Worm (Caenorhabditis elegans): ENCODE results near the gene ugt-39.

ugt-39 gene

ce11 chrV:7198403-7198802 is 41.5 kb downstream of the ugt-39 start (continued):
- TF ChIP-seq aly-2 (tag; optimal IDR thresholded peaks at IDR 0.05): peak; percentile 59
- TF ChIP-seq nhr-76 (tag; optimal IDR thresholded peaks at IDR 0.05): no peak
- TF ChIP-seq xbp-1 (tag; optimal IDR thresholded peaks at IDR 0.05): no peak
- peak; percentile 66 for TF ChIP-seq elt-2 (tag; optimal IDR thresholded peaks at IDR 0.05)
- no peak for TF ChIP-seq unc-130 (tag; optimal IDR thresholded peaks at IDR 0.05)
- TF ChIP-seq C04F5.9 (tag; optimal IDR thresholded peaks at IDR 0.05): no peak
- TF ChIP-seq sup-37 (GFP tag; optimal IDR thresholded peaks at IDR 0.05): no peak
- no peak for TF ChIP-seq zip-4 (GFP tag; optimal IDR thresholded peaks at IDR 0.05)
- no peak for TF ChIP-seq pag-3 (tag; optimal IDR thresholded peaks at IDR 0.05; ENCODE audit: borderline replicate concordance, insufficient read depth)
- TF ChIP-seq sox-4 (tag; optimal IDR thresholded peaks at IDR 0.05): no peak
- no peak for TF ChIP-seq ets-5 (GFP tag; IDR thresholded peaks at IDR 0.05)
- TF ChIP-seq ama-1 (optimal IDR thresholded peaks at IDR 0.05): peak; percentile 81
- TF ChIP-seq mdl-1 (tag; optimal IDR thresholded peaks at IDR 0.05): no peak
- TF ChIP-seq pqm-1 (tag; optimal IDR thresholded peaks at IDR 0.05): no peak
- TF ChIP-seq egl-27 (tag; optimal IDR thresholded peaks at IDR 0.05): no peak
- TF ChIP-seq unc-98 (GFP tag; IDR thresholded peaks at IDR 0.05): no peak
- TF ChIP-seq fkh-10 (GFP tag; optimal IDR thresholded peaks at IDR 0.05): no peak
- no peak for TF ChIP-seq nhr-11 (tag; optimal IDR thresholded peaks at IDR 0.05)
- no peak for TF ChIP-seq ceh-82 (tag; optimal IDR thresholded peaks at IDR 0.05)
- TF ChIP-seq vab-15 (tag; optimal IDR thresholded peaks at IDR 0.05): no peak
- no peak for TF ChIP-seq ceh-88 (GFP tag; IDR thresholded peaks at IDR 0.05)
- no peak for TF ChIP-seq ces-1 (GFP tag; optimal IDR thresholded peaks at IDR 0.05)
- TF ChIP-seq aha-1 (tag; optimal IDR thresholded peaks at IDR 0.05): no peak
- no peak for TF ChIP-seq nhr-84 (tag; optimal IDR thresholded peaks at IDR 0.05)
- no peak for TF ChIP-seq isw-1 (GFP tag; IDR thresholded peaks at IDR 0.05)
- TF ChIP-seq lin-35 (GFP tag; optimal IDR thresholded peaks at IDR 0.05): peak in 1 of 2 experiments; percentile 31
- TF ChIP-seq dpl-1 (GFP tag; optimal IDR thresholded peaks at IDR 0.05): no peak
- TF ChIP-seq ceh-63 (GFP tag; optimal IDR thresholded peaks at IDR 0.05): no peak
- TF ChIP-seq mep-1 (tag; optimal IDR thresholded peaks at IDR 0.05): no peak
- peak; percentile 13 for TF ChIP-seq nhr-90 (tag; optimal IDR thresholded peaks at IDR 0.05; ENCODE audit: poor library complexity)
- no peak for TF ChIP-seq grh-1 (GFP tag; IDR thresholded peaks at IDR 0.05)
- TF ChIP-seq irx-1 (tag; optimal IDR thresholded peaks at IDR 0.05): no peak
- no peak for TF ChIP-seq hpl-2 (GFP tag; optimal IDR thresholded peaks at IDR 0.05)
- no peak for TF ChIP-seq mab-9 (GFP tag; IDR thresholded peaks at IDR 0.05)
- TF ChIP-seq unc-62 (GFP tag; optimal IDR thresholded peaks at IDR 0.05): no peak
- no peak for TF ChIP-seq ceh-90 (tag; optimal IDR thresholded peaks at IDR 0.05)
- TF ChIP-seq C34B4.2 (tag; optimal IDR thresholded peaks at IDR 0.05): no peak
- no peak for TF ChIP-seq fos-1 (tag; optimal IDR thresholded peaks at IDR 0.05)
- no peak for TF ChIP-seq efl-3 (GFP tag; optimal IDR thresholded peaks at IDR 0.05)
- TF ChIP-seq swsn-7 (tag; optimal IDR thresholded peaks at IDR 0.05): no peak
- TF ChIP-seq pax-3 (tag; optimal IDR thresholded peaks at IDR 0.05): peak; percentile 2
- TF ChIP-seq lsy-2 (tag; optimal IDR thresholded peaks at IDR 0.05): no peak
- no peak for TF ChIP-seq sptf-1 (tag; optimal IDR thresholded peaks at IDR 0.05)
- TF ChIP-seq nhr-20 (tag; optimal IDR thresholded peaks at IDR 0.05): no peak
- TF ChIP-seq C16A3.4 (tag; optimal IDR thresholded peaks at IDR 0.05): no peak
- TF ChIP-seq ztf-4 (tag; optimal IDR thresholded peaks at IDR 0.05): no peak
- no peak for TF ChIP-seq ceh-8 (GFP tag; optimal IDR thresholded peaks at IDR 0.05)
